Worm (Caenorhabditis elegans): ENCODE results near the gene mel-46.

DNA sequence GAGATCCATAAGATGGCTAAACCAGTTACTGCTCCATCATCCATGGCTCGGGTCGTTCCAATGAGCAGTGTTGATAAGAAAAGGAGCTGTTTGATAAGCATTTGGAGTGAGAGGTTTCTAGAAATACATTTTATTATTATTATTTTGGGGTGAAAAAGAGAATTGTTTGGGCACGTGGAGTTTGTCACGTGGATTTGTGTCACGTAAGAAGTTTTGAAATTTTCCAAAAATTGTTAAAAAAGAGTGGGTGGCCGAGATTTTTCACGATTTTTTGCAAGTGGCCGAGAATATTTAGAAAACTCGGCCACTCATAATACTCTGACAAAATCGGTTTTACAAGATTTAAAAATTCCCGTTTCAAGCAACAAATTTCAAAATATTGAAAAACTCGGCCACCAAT, 5.6 kb upstream of the mel-46 start, which contains the start of gene T06A10.106:
- no peak for TF ChIP-seq him-1 (tag; optimal IDR thresholded peaks at IDR 0.05)
- no peak for TF ChIP-seq dao-5 (tag; optimal IDR thresholded peaks at IDR 0.05)
- no peak for TF ChIP-seq W03F9.2 (tag; optimal IDR thresholded peaks at IDR 0.05)
